Fruit fly (Drosophila melanogaster) S2 (cell line): ENCODE results near the gene Bet1.

Source experiments
- CG8478 ChIP-seq: fragments of >200 bp; optimal IDR thresholded peaks from 2 replicates; lab custom pipeline; 2018
- CTCF ChIP-seq, 2 experiments: fragments of >200 bp; optimal IDR thresholded peaks; 2 replicates each; lab custom pipeline; 2018

DNA sequence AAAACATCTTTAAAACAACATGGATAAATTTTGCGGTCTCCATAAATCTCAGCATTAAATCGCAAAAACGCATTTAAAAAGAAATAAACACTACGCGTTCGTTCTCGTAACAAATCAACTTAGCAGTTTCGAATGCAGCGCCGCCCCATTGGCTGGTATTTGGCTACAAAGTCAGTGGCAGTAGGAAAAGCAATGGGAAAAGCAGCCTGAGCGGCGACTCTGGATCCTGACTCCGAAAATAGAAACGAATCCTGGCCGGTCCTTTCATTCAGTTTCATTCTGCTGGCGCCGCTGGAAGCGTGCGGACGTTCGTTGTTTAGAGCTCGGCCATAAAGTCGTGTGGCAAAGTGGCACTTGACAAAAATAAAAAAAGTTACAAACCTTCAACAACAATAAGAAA, 14.3 kb downstream of the Bet1 start, which contains the start of gene CG14086:
- TF ChIP-seq CG8478 (lab: Kevin White, UChicago) (no peak), CTCF (optimal IDR thresholded peaks at IDR 0.05; lab: Kevin White, UChicago) (no peak)
